Worm (Caenorhabditis elegans) whole organism, late embryonic: ENCODE measurements around the gene T24A6.7.

Source experiments
- F13H6.1 ChIP-seq: sonication (generic microtip); optimal IDR thresholded peaks from 2 replicates; lab custom pipeline; 2016; ENCODE audit warnings: missing genetic modification characterization, missing compliant biosample characterization
- K02D7.2 ChIP-seq: sonication (generic microtip); optimal IDR thresholded peaks from 2 replicates; lab custom pipeline; 2017; ENCODE audit warnings: mild to moderate bottlenecking, missing genetic modification characterization, missing compliant biosample characterization
- Y22D7AL.16 ChIP-seq: sonication (generic microtip); optimal IDR thresholded peaks from 2 replicates; lab custom pipeline; 2016; ENCODE audit warnings: missing genetic modification characterization, missing compliant biosample characterization
- ahr-1 ChIP-seq: sonication (generic microtip); optimal IDR thresholded peaks from 2 replicates; lab custom pipeline; 2016; ENCODE audit warnings: missing genetic modification characterization, missing compliant biosample characterization
- ama-1 ChIP-seq: fragments of 150-350 bp; optimal IDR thresholded peaks from 2 replicates; lab custom pipeline; 2014
- ceh-14 ChIP-seq: sonication (generic microtip); optimal IDR thresholded peaks from 2 replicates; lab custom pipeline; 2016; ENCODE audit warnings: missing genotype, missing genetic modification characterization, missing compliant biosample characterization
- ceh-18 ChIP-seq: sonication (generic microtip); optimal IDR thresholded peaks from 2 replicates; lab custom pipeline; 2016; ENCODE audit warnings: missing genetic modification characterization, missing compliant biosample characterization
- ceh-19 ChIP-seq: fragments of 200-800 bp; sonication (Bioruptor generic); optimal IDR thresholded peaks from 2 replicates; lab custom pipeline; 2018; ENCODE audit warnings: mild to moderate bottlenecking, missing genetic modification characterization, missing compliant biosample characterization
- ceh-2 ChIP-seq: sonication (generic microtip); optimal IDR thresholded peaks from 2 replicates; lab custom pipeline; 2016; ENCODE audit warnings: missing genotype, missing genetic modification characterization, missing compliant biosample characterization
- ceh-22 ChIP-seq: sonication (generic microtip); optimal IDR thresholded peaks from 2 replicates; lab custom pipeline; 2017; ENCODE audit warnings: missing biosample characterization, missing genetic modification characterization
- ceh-24 ChIP-seq: sonication (generic microtip); optimal IDR thresholded peaks from 2 replicates; lab custom pipeline; 2016; ENCODE audit warnings: mild to moderate bottlenecking, missing genetic modification characterization, missing compliant biosample characterization
- ceh-30 ChIP-seq: fragments of 150-350 bp; optimal IDR thresholded peaks from 2 replicates; lab custom pipeline; 2014; ENCODE audit warnings: missing biosample characterization, missing genetic modification characterization
- ceh-34 ChIP-seq: sonication (generic microtip); optimal IDR thresholded peaks from 2 replicates; lab custom pipeline; 2016; ENCODE audit warnings: mild to moderate bottlenecking, missing genetic modification characterization, missing compliant biosample characterization
- ceh-6 ChIP-seq: fragments of 200-800 bp; sonication (Bioruptor generic); optimal IDR thresholded peaks from 2 replicates; lab custom pipeline; 2018; ENCODE audit warnings: mild to moderate bottlenecking, missing genetic modification characterization, missing compliant biosample characterization
- ceh-9 ChIP-seq: sonication (generic microtip); optimal IDR thresholded peaks from 2 replicates; lab custom pipeline; 2016; ENCODE audit warnings: mild to moderate bottlenecking, missing genetic modification characterization, inconsistent platforms, missing compliant biosample characterization
- che-1 ChIP-seq: sonication (generic microtip); optimal IDR thresholded peaks from 2 replicates; lab custom pipeline; 2016; ENCODE audit warnings: mild to moderate bottlenecking, missing genetic modification characterization, missing compliant biosample characterization
- dmd-4 ChIP-seq: sonication (generic microtip); optimal IDR thresholded peaks from 2 replicates; lab custom pipeline; 2016; ENCODE audit warnings: borderline replicate concordance, missing genetic modification characterization, missing compliant biosample characterization
- elt-4 ChIP-seq: sonication (generic microtip); optimal IDR thresholded peaks from 2 replicates; lab custom pipeline; 2016; ENCODE audit warnings: missing genetic modification characterization, missing compliant biosample characterization
- ets-4 ChIP-seq: sonication (generic microtip); optimal IDR thresholded peaks from 2 replicates; lab custom pipeline; 2016; ENCODE audit warnings: missing genetic modification characterization, missing compliant biosample characterization
- eyg-1 ChIP-seq: sonication (generic microtip); optimal IDR thresholded peaks from 2 replicates; lab custom pipeline; 2016; ENCODE audit warnings: missing genotype, missing genetic modification characterization, missing compliant biosample characterization
- fax-1 ChIP-seq: sonication (generic microtip); optimal IDR thresholded peaks from 2 replicates; lab custom pipeline; 2016; ENCODE audit warnings: missing genotype, missing genetic modification characterization, missing compliant biosample characterization
- fkh-10 ChIP-seq: fragments of 150-350 bp; optimal IDR thresholded peaks from 2 replicates; lab custom pipeline; 2014; ENCODE audit warnings: missing biosample characterization, missing genetic modification reagents, missing genetic modification characterization
- fkh-6 ChIP-seq: sonication (generic microtip); optimal IDR thresholded peaks from 2 replicates; lab custom pipeline; 2016; ENCODE audit warnings: missing genetic modification characterization, missing compliant biosample characterization
- hlh-13 ChIP-seq: fragments of 200-800 bp; sonication (Bioruptor generic); optimal IDR thresholded peaks from 2 replicates; lab custom pipeline; 2018; ENCODE audit warnings: mild to moderate bottlenecking, missing genetic modification characterization, missing compliant biosample characterization
- hlh-15 ChIP-seq: sonication (generic microtip); optimal IDR thresholded peaks from 2 replicates; lab custom pipeline; 2016; ENCODE audit warnings: missing genetic modification characterization, missing compliant biosample characterization
- hlh-6 ChIP-seq: sonication (generic microtip); optimal IDR thresholded peaks from 2 replicates; lab custom pipeline; 2016; ENCODE audit warnings: missing genotype, missing genetic modification characterization, missing compliant biosample characterization
- hlh-8 ChIP-seq: sonication (generic microtip); optimal IDR thresholded peaks from 2 replicates; lab custom pipeline; 2016; ENCODE audit warnings: missing genotype, missing genetic modification characterization, missing compliant biosample characterization
- lim-6 ChIP-seq: sonication (generic microtip); optimal IDR thresholded peaks from 2 replicates; lab custom pipeline; 2016; ENCODE audit warnings: missing genetic modification characterization, missing compliant biosample characterization
- nfya-1 ChIP-seq: sonication (generic microtip); optimal IDR thresholded peaks from 2 replicates; lab custom pipeline; 2017; ENCODE audit warnings: missing genetic modification characterization, mild to moderate bottlenecking, missing compliant biosample characterization, antibody characterized with exemption, moderate library complexity
- nhr-232 ChIP-seq: sonication (generic microtip); optimal IDR thresholded peaks from 2 replicates; lab custom pipeline; 2016; ENCODE audit warnings: missing genetic modification characterization, missing compliant biosample characterization
- npax-4 ChIP-seq: sonication (generic microtip); optimal IDR thresholded peaks from 2 replicates; lab custom pipeline; 2016; ENCODE audit warnings: missing genetic modification characterization, missing compliant biosample characterization
- odd-2 ChIP-seq: sonication (generic microtip); optimal IDR thresholded peaks from 2 replicates; lab custom pipeline; 2017; ENCODE audit warnings: antibody characterized with exemption, mild to moderate bottlenecking, missing genetic modification characterization, missing compliant biosample characterization
- pag-3 ChIP-seq: sonication (generic microtip); optimal IDR thresholded peaks from 2 replicates; lab custom pipeline; 2016; ENCODE audit warnings: missing compliant biosample characterization, missing genetic modification characterization, borderline replicate concordance
- pax-1 ChIP-seq: fragments of 150-350 bp; optimal IDR thresholded peaks from 2 replicates; lab custom pipeline; 2014; ENCODE audit warnings: missing biosample characterization, missing genetic modification characterization
- pha-4 ChIP-seq: fragments of 150-350 bp; optimal IDR thresholded peaks from 2 replicates; lab custom pipeline; 2018; ENCODE audit warnings: missing biosample characterization, missing genetic modification reagents, missing genetic modification characterization
- pqm-1 ChIP-seq: sonication (generic microtip); optimal IDR thresholded peaks from 2 replicates; lab custom pipeline; 2016; ENCODE audit warnings: missing genetic modification characterization, missing compliant biosample characterization
- rnt-1 ChIP-seq: sonication (generic microtip); optimal IDR thresholded peaks from 2 replicates; lab custom pipeline; 2016; ENCODE audit warnings: missing genetic modification characterization, missing compliant biosample characterization
- sdc-2 ChIP-seq: sonication (generic microtip); optimal IDR thresholded peaks from 2 replicates; lab custom pipeline; 2016; ENCODE audit warnings: missing genotype, missing genetic modification characterization, missing compliant biosample characterization
- sox-2 ChIP-seq: fragments of 200-800 bp; sonication (Bioruptor generic); IDR thresholded peaks from 2 replicates; pipeline ENCODE4 v1.3.6; 2022; ENCODE audit warnings: missing genetic modification reagents, missing genetic modification characterization, missing compliant biosample characterization
- tbx-7 ChIP-seq: sonication (generic microtip); optimal IDR thresholded peaks from 2 replicates; lab custom pipeline; 2016; ENCODE audit warnings: missing genotype, missing genetic modification characterization, missing compliant biosample characterization
- unc-3 ChIP-seq, 2 experiments: fragments of 200-800 bp in 1 of 2; sonication (Bioruptor generic) in 1 of 2; sonication (generic microtip) in 1 of 2; conservative IDR thresholded peaks in 1 of 2; optimal IDR thresholded peaks in 1 of 2; 2 replicates each; pipeline versions ENCODE4 v1.3.6 to Lab custom; 2016 to 2022; ENCODE audit warnings: missing compliant biosample characterization in 2 of 2, missing genetic modification characterization in 2 of 2, missing genetic modification reagents in 1 of 2
- unc-55 ChIP-seq: sonication (generic microtip); optimal IDR thresholded peaks from 2 replicates; lab custom pipeline; 2017; ENCODE audit warnings: missing biosample characterization, missing genetic modification reagents, missing genetic modification characterization
- ztf-16 ChIP-seq: sonication (generic microtip); optimal IDR thresholded peaks from 2 replicates; lab custom pipeline; 2017; ENCODE audit warnings: missing genetic modification characterization, missing compliant biosample characterization

T24A6.7 gene

ce11 chrV:3541117-3541516 is 16.0 kb downstream of the T24A6.7 start, which contains the start of gene srbc-67:
TSS of gene srbc-67 (minus strand) at chrV:3541217.
- no peak for TF ChIP-seq hlh-6 (tag; lab: Kevin White, UChicago)
- no peak for TF ChIP-seq rnt-1 (tag; lab: Kevin White, UChicago)
- TF ChIP-seq nfya-1: no peak
- no peak for TF ChIP-seq elt-4
- no peak for TF ChIP-seq ceh-19 (GFP tag; lab: Kevin White, UChicago)
- TF ChIP-seq ceh-34: no peak
- TF ChIP-seq ceh-24: no peak
- TF ChIP-seq ceh-18 (tag; lab: Kevin White, UChicago): no peak
- no peak for TF ChIP-seq ahr-1 (tag; lab: Kevin White, UChicago)
- no peak for TF ChIP-seq sox-2
- no peak for TF ChIP-seq pha-4 (tag; lab: Kevin White, UChicago)
- no peak for TF ChIP-seq ceh-2 (tag; lab: Kevin White, UChicago)
- TF ChIP-seq pax-1: no peak

DNA sequence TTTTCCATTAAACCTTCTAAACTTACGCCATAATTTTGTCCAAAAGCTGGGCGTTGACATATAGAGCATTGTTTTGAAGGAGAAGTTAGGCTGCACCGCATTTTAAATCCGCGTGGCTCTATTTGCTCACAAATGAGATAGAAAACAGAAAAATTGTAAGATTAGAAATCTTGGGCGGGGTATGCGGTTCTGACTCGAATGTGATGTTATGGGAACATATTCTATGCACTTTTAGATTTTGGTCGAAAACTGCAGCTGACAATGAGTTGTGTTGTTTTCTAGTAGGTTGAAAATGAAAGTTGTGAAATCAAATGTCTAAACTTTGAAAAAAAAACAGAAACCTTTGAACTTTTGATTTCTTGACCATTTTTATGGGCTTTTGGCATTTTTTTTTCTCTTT is 18.3 kb downstream of the T24A6.7 start, which contains the start of gene nhr-222:
Gene nhr-222 (minus strand): TSS at position 101 of the 400 bp plus-strand sequence.
- TF ChIP-seq pqm-1 (tag; lab: Kevin White, UChicago) (no peak), unc-3 (GFP tag; conservative IDR thresholded peaks at IDR 0.05; lab: Robert Waterston, UW) (no peak), unc-3 (tag; optimal IDR thresholded peaks at IDR 0.05; lab: Kevin White, UChicago) (no peak), nhr-232 (no peak), ahr-1 (tag; lab: Kevin White, UChicago) (no peak), ceh-14 (tag; lab: Kevin White, UChicago) (no peak), ceh-2 (tag; lab: Kevin White, UChicago) (no peak), K02D7.2 (tag; lab: Kevin White, UChicago) (no peak), nfya-1 (no peak), F13H6.1 (tag; lab: Kevin White, UChicago) (no peak), ceh-24 (no peak), che-1 (no peak), unc-55 (no peak), ceh-34 (no peak), elt-4 (no peak), fkh-10 (GFP tag; lab: Kevin White, UChicago) (no peak), rnt-1 (tag; lab: Kevin White, UChicago) (no peak), ama-1 (lab: Kevin White, UChicago) (no peak), fax-1 (tag; lab: Kevin White, UChicago) (no peak)

DNA sequence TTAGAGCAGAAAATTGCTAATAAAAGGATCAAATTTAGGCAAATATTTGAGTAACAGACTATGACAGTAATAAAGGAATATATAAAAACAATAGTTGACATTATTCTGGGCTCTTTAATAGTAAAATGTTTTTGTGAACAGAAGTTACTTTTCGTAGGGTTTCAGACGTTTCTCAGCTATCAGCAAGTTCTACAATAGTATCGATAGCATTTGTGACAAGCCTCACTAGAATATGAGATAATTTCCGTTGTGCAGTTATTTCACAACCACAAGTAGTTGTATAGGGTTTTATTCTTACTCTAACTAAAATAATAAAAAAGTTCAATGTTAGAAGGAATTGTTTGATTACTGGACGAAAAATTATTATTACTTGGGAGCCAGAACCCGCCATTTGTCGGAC is 21.4 kb downstream of the T24A6.7 start, which contains the start of gene srbc-68:
Gene srbc-68 (minus strand): TSS at position 101 of the 400 bp plus-strand sequence.
- no peak for TF ChIP-seq pqm-1 (tag; lab: Kevin White, UChicago)
- TF ChIP-seq fkh-6: no peak
- TF ChIP-seq ztf-16 (tag; lab: Kevin White, UChicago): no peak
- TF ChIP-seq lim-6: no peak
- TF ChIP-seq eyg-1 (tag; lab: Kevin White, UChicago): no peak
- TF ChIP-seq ets-4 (tag; lab: Kevin White, UChicago): no peak
- TF ChIP-seq ceh-6 (GFP tag; lab: Kevin White, UChicago): no peak
- no peak for TF ChIP-seq ceh-22 (tag; lab: Kevin White, UChicago)
- TF ChIP-seq Y22D7AL.16 (tag; lab: Kevin White, UChicago): no peak
- TF ChIP-seq nhr-232: no peak
- TF ChIP-seq hlh-8 (tag; lab: Kevin White, UChicago): no peak
- no peak for TF ChIP-seq dmd-4
- TF ChIP-seq odd-2 (tag; lab: Kevin White, UChicago): no peak
- TF ChIP-seq sdc-2 (tag; lab: Kevin White, UChicago): no peak
- no peak for TF ChIP-seq ceh-9 (tag; lab: Kevin White, UChicago)
- no peak for TF ChIP-seq ceh-24
- TF ChIP-seq hlh-13 (GFP tag; lab: Kevin White, UChicago): no peak
- TF ChIP-seq, all 69 proteins: peak for 0

- TF ChIP-seq tbx-7 (no peak), npax-4 (no peak), hlh-15 (tag; lab: Kevin White, UChicago) (no peak), unc-55 (no peak), ztf-16 (tag; lab: Kevin White, UChicago) (no peak), ets-4 (tag; lab: Kevin White, UChicago) (no peak), rnt-1 (tag; lab: Kevin White, UChicago) (no peak), pag-3 (no peak), ceh-30 (no peak), fax-1 (tag; lab: Kevin White, UChicago) (no peak), K02D7.2 (tag; lab: Kevin White, UChicago) (no peak), hlh-8 (tag; lab: Kevin White, UChicago) (no peak)
These were observed 23.7 kb downstream of the T24A6.7 start, which contains the start of gene srw-130 for ce11 chrV:3548798-3549197. TSS of gene srw-130 (minus strand) at chrV:3548898.
